Fruit fly (Drosophila melanogaster) whole organism, prepupa: ENCODE results near the gene RpS19b.

Experiments
- Blimp-1 ChIP-seq: fragments of 200-800 bp; sonication (Bioruptor generic); optimal IDR thresholded peaks from 3 replicates; lab custom pipeline; 2017; ENCODE audit warnings: missing biosample characterization, missing genetic modification characterization, mild to moderate bottlenecking, moderate library complexity, missing genetic modification reagents
- CG10631 ChIP-seq: fragments of 200-800 bp; sonication (Bioruptor generic); optimal IDR thresholded peaks from 2 replicates; lab custom pipeline; 2016; ENCODE audit warnings: missing biosample characterization, missing genetic modification characterization
- CG11294 ChIP-seq: fragments of 200-800 bp; sonication (Bioruptor generic); IDR thresholded peaks from 2 replicates; pipeline ENCODE4 v1.3.6; 2022; ENCODE audit warnings: missing biosample characterization, missing genetic modification characterization
- CG11762 ChIP-seq: fragments of 200-800 bp; sonication (Bioruptor generic); optimal IDR thresholded peaks from 3 replicates; lab custom pipeline; 2016; ENCODE audit warnings: missing biosample characterization, missing genetic modification characterization; ENCODE audit not compliant: insufficient read depth
- CG11902 ChIP-seq: fragments of 200-800 bp; sonication (Bioruptor generic); optimal IDR thresholded peaks from 3 replicates; lab custom pipeline; 2016; ENCODE audit warnings: missing biosample characterization, missing genetic modification characterization
- CG15336 ChIP-seq: fragments of 200-800 bp; sonication (Bioruptor generic); IDR thresholded peaks from 2 replicates; pipeline ENCODE4 v1.3.6; 2022; ENCODE audit warnings: missing biosample characterization, missing genetic modification characterization
- CG1621 ChIP-seq: fragments of 200-800 bp; sonication (Bioruptor generic); optimal IDR thresholded peaks from 3 replicates; lab custom pipeline; 2018; ENCODE audit warnings: missing biosample characterization, mild to moderate bottlenecking, missing genetic modification characterization
- CG16779 ChIP-seq: fragments of 200-800 bp; sonication (Bioruptor generic); optimal IDR thresholded peaks from 3 replicates; lab custom pipeline; 2017; ENCODE audit warnings: missing biosample characterization, mild to moderate bottlenecking, missing genetic modification characterization
- CG3032 ChIP-seq: fragments of 200-800 bp; optimal IDR thresholded peaks from 2 replicates; lab custom pipeline; 2019; ENCODE audit warnings: missing biosample characterization, mild to moderate bottlenecking, missing genetic modification characterization, moderate library complexity
- CG31627 ChIP-seq: fragments of 200-800 bp; sonication (Bioruptor generic); optimal IDR thresholded peaks from 3 replicates; lab custom pipeline; 2016; ENCODE audit warnings: missing biosample characterization, missing genetic modification characterization
- CG34406 ChIP-seq: fragments of 200-800 bp; sonication (Bioruptor generic); optimal IDR thresholded peaks from 3 replicates; lab custom pipeline; 2016; ENCODE audit warnings: missing biosample characterization, missing genetic modification characterization
- CG3919 ChIP-seq: fragments of 200-800 bp; sonication (Bioruptor generic); optimal IDR thresholded peaks from 3 replicates; lab custom pipeline; 2016; ENCODE audit warnings: missing biosample characterization, missing genetic modification characterization
- CG4318 ChIP-seq: fragments of 200-800 bp; sonication (Bioruptor generic); optimal IDR thresholded peaks from 3 replicates; lab custom pipeline; 2017; ENCODE audit warnings: missing biosample characterization, mild to moderate bottlenecking, missing genetic modification characterization
- CG6276 ChIP-seq: fragments of 200-800 bp; sonication (Bioruptor generic); optimal IDR thresholded peaks from 2 replicates; lab custom pipeline; 2017; ENCODE audit warnings: missing biosample characterization, mild to moderate bottlenecking, missing genetic modification characterization
- CG6792 ChIP-seq: fragments of 200-800 bp; sonication (Bioruptor generic); optimal IDR thresholded peaks from 3 replicates; lab custom pipeline; 2016; ENCODE audit warnings: missing biosample characterization, missing genetic modification characterization
- CG6808 ChIP-seq: fragments of 200-800 bp; sonication (Bioruptor generic); optimal IDR thresholded peaks from 3 replicates; lab custom pipeline; 2017; ENCODE audit warnings: missing biosample characterization, missing genetic modification characterization, mild to moderate bottlenecking, moderate library complexity, missing genetic modification reagents
- CG6854 ChIP-seq: fragments of 200-800 bp; sonication (Bioruptor generic); optimal IDR thresholded peaks from 2 replicates; lab custom pipeline; 2017; ENCODE audit warnings: missing biosample characterization, mild to moderate bottlenecking, missing genetic modification characterization
- CG7368 ChIP-seq: fragments of 200-800 bp; sonication (Bioruptor generic); optimal IDR thresholded peaks from 3 replicates; lab custom pipeline; 2016; ENCODE audit warnings: missing biosample characterization, missing genetic modification characterization
- CG8119 ChIP-seq: fragments of 200-800 bp; sonication (Bioruptor generic); IDR thresholded peaks from 3 replicates; pipeline ENCODE4 v1.3.6; 2022; ENCODE audit warnings: missing biosample characterization, missing genetic modification characterization
- CG8319 ChIP-seq: fragments of 200-800 bp; sonication (Bioruptor generic); optimal IDR thresholded peaks from 3 replicates; lab custom pipeline; 2016; ENCODE audit warnings: missing biosample characterization, missing genetic modification characterization
- CG8632 ChIP-seq: fragments of 200-800 bp; sonication (Bioruptor generic); optimal IDR thresholded peaks from 3 replicates; lab custom pipeline; 2016; ENCODE audit warnings: missing biosample characterization, missing genetic modification characterization
- CG9139 ChIP-seq: fragments of 200-800 bp; sonication (Bioruptor generic); optimal IDR thresholded peaks from 3 replicates; lab custom pipeline; 2017; ENCODE audit warnings: missing biosample characterization, mild to moderate bottlenecking, missing genetic modification characterization
- Eip75B ChIP-seq: fragments of 200-800 bp; sonication (Bioruptor generic); optimal IDR thresholded peaks from 3 replicates; lab custom pipeline; 2016; ENCODE audit warnings: missing biosample characterization, missing genetic modification characterization
- Eip78C ChIP-seq: fragments of 200-800 bp; sonication (Bioruptor generic); peaks from one replicate; lab custom pipeline; 2016; ENCODE audit warnings: missing biosample characterization, missing genetic modification characterization
- Ets21C ChIP-seq: fragments of 200-800 bp; sonication (Bioruptor generic); optimal IDR thresholded peaks from 3 replicates; lab custom pipeline; 2016; ENCODE audit warnings: missing biosample characterization, missing genetic modification characterization
- Gug ChIP-seq: fragments of 200-800 bp; sonication (Bioruptor generic); IDR thresholded peaks from 2 replicates; pipeline ENCODE4 v1.3.6; 2022; ENCODE audit warnings: missing biosample characterization, missing genetic modification characterization
- Hr38 ChIP-seq: sonication (Bioruptor generic); optimal IDR thresholded peaks from 2 replicates; lab custom pipeline; 2016; ENCODE audit warnings: missing biosample characterization, missing genetic modification characterization
- Hr39 ChIP-seq: fragments of 200-800 bp; sonication (Bioruptor generic); optimal IDR thresholded peaks from 2 replicates; lab custom pipeline; 2016; ENCODE audit warnings: missing biosample characterization, missing genetic modification characterization
- Hr4 ChIP-seq: fragments of 200-800 bp; sonication (Bioruptor generic); optimal IDR thresholded peaks from 3 replicates; lab custom pipeline; 2016; ENCODE audit warnings: missing biosample characterization, missing genetic modification characterization
- Lpt ChIP-seq: fragments of 200-800 bp; sonication (Bioruptor generic); optimal IDR thresholded peaks from 3 replicates; lab custom pipeline; 2016; ENCODE audit warnings: missing biosample characterization, missing genetic modification characterization
- Met ChIP-seq: fragments of 200-800 bp; sonication (Bioruptor generic); optimal IDR thresholded peaks from 3 replicates; lab custom pipeline; 2016; ENCODE audit warnings: missing biosample characterization, missing genetic modification characterization
- OdsH ChIP-seq: fragments of 200-800 bp; sonication (Bioruptor generic); optimal IDR thresholded peaks from 3 replicates; lab custom pipeline; 2016; ENCODE audit warnings: missing biosample characterization, missing genetic modification characterization
- Smox ChIP-seq: fragments of 200-800 bp; sonication (Bioruptor generic); optimal IDR thresholded peaks from 3 replicates; lab custom pipeline; 2016; ENCODE audit warnings: missing biosample characterization, missing genetic modification characterization
- Sox102F ChIP-seq: fragments of 200-800 bp; sonication (Bioruptor generic); optimal IDR thresholded peaks from 2 replicates; lab custom pipeline; 2016; ENCODE audit warnings: missing biosample characterization, mild to moderate bottlenecking, missing genetic modification characterization
- Sox15 ChIP-seq: fragments of 200-800 bp; sonication (Bioruptor generic); optimal IDR thresholded peaks from 3 replicates; lab custom pipeline; 2016; ENCODE audit warnings: missing biosample characterization, missing genetic modification characterization
- achi ChIP-seq: fragments of 200-800 bp; sonication (Bioruptor generic); optimal IDR thresholded peaks from 3 replicates; lab custom pipeline; 2016; ENCODE audit warnings: missing biosample characterization, missing genetic modification characterization
- cyc ChIP-seq: fragments of 200-800 bp; sonication (Bioruptor generic); optimal IDR thresholded peaks from 3 replicates; lab custom pipeline; 2016; ENCODE audit warnings: missing biosample characterization, missing genetic modification characterization
- dac ChIP-seq: fragments of 200-800 bp; sonication (Bioruptor generic); optimal IDR thresholded peaks from 2 replicates; lab custom pipeline; 2017; ENCODE audit warnings: missing biosample characterization, mild to moderate bottlenecking, missing genetic modification characterization
- dsx ChIP-seq: fragments of 200-800 bp; optimal IDR thresholded peaks from 3 replicates; lab custom pipeline; 2019; ENCODE audit warnings: missing biosample characterization, mild to moderate bottlenecking, missing genetic modification characterization, moderate library complexity; ENCODE audit not compliant: poor library complexity, severe bottlenecking
- eg ChIP-seq: fragments of 200-800 bp; sonication (Bioruptor generic); IDR thresholded peaks from 3 replicates; pipeline ENCODE4 v1.3.6; 2022; ENCODE audit warnings: missing biosample characterization, missing genetic modification characterization
- fd85E ChIP-seq: fragments of 200-800 bp; sonication (Bioruptor generic); optimal IDR thresholded peaks from 3 replicates; lab custom pipeline; 2016; ENCODE audit warnings: missing biosample characterization, missing genetic modification characterization
- fkh ChIP-seq: fragments of 200-800 bp; sonication (Bioruptor generic); optimal IDR thresholded peaks from 3 replicates; lab custom pipeline; 2017; ENCODE audit warnings: missing biosample characterization, mild to moderate bottlenecking, missing genetic modification characterization, moderate library complexity
- lz ChIP-seq: fragments of 200-800 bp; sonication (Bioruptor generic); optimal IDR thresholded peaks from 3 replicates; lab custom pipeline; 2016; ENCODE audit warnings: missing biosample characterization, missing genetic modification characterization
- pdm3 ChIP-seq: fragments of 200-800 bp; sonication (Bioruptor generic); optimal IDR thresholded peaks from 3 replicates; lab custom pipeline; 2016; ENCODE audit warnings: missing biosample characterization, missing genetic modification characterization
- salr ChIP-seq, 2 experiments: fragments of 200-800 bp; sonication (Bioruptor generic); optimal IDR thresholded peaks; 3 replicates each; lab custom pipeline; 2016 to 2018; ENCODE audit warnings: missing biosample characterization in 2 of 2, missing genetic modification characterization in 2 of 2, mild to moderate bottlenecking in 1 of 2
- spab ChIP-seq: fragments of 200-800 bp; sonication (Bioruptor generic); optimal IDR thresholded peaks from 2 replicates; lab custom pipeline; 2017; ENCODE audit warnings: missing biosample characterization, mild to moderate bottlenecking, missing genetic modification characterization, missing genetic modification reagents
- svp ChIP-seq: fragments of 200-800 bp; sonication (Bioruptor generic); peaks from one replicate; lab custom pipeline; 2016; ENCODE audit warnings: missing biosample characterization, missing genetic modification characterization
- topi ChIP-seq: fragments of 200-800 bp; sonication (Bioruptor generic); optimal IDR thresholded peaks from 3 replicates; lab custom pipeline; 2016; ENCODE audit warnings: missing biosample characterization, missing genetic modification characterization

Gene RpS19b

DNA sequence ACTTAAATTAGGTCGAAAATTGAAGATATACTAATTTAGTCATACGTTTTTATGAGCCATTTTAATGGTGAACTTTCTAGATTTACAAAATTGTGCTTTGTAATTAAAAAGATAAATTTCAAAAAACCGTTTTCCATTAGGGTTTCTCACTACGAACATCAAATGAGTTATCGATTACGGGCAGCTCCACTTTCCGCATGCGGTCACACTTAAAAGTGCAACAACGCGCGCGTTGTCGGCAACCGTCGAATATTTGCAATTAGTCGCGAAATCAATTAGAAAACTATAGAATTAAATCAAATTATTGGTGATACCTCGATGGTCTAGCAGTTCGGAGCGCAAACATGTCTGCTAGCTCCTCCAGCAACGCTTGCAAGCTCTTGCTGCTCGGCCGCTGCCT, 9.1 kb downstream of the RpS19b start, which contains the start of gene Ndc1:
TSS of gene Ndc1 (plus strand) at position 200 of the 400 bp plus-strand sequence.
- TF ChIP-seq CG8632, result no peak
- TF ChIP-seq achi (GFP tag; lab: Kevin White, UChicago), result no peak
- TF ChIP-seq CG1621 (tag; lab: Kevin White, UChicago), result no peak
- TF ChIP-seq lz (GFP tag; lab: Kevin White, UChicago), result no peak
- no peak for TF ChIP-seq Hr39
- TF ChIP-seq CG6792, result no peak
- no peak for TF ChIP-seq CG31627 (GFP tag; lab: Kevin White, UChicago)
- no peak for TF ChIP-seq CG8319 (GFP tag; lab: Kevin White, UChicago)
- no peak for TF ChIP-seq CG11902 (GFP tag; lab: Kevin White, UChicago)

DNA sequence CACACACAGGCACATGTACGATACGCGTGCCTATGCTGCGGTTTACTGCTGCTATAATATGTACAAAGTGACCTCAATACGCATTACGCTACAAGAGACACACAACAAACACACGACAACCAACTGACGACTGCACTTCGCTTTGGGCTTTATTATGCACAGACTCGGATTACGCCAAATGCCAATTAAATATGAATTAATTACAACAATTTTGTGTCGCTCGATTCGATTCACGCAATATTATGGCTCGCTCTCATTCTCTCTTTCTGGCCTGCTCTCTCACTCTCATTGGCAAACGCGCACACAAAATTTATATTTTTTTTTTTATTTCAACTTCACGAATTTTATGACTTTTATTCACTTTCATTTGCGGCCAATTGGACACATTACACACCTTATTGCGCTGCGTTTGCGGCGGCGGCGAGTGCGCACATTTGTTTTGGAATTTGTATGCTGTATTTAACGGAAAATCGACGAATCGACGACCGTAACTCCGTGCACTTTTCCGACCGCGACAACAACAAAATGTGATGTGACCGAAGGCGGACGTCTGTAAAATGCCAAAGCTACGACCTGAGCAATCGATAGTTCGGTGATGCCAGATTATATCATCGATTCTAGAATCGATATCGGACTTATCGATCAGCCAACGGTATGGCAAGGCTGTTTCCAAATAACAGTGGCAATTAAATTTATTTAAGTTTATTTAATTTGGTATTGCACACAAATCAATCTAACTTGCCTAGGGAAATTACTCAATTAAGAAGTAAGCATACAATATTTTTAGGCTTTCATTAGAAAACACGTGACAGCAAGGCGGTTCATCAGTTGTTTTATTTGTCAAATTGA, 10.6 kb downstream of the RpS19b start, which contains the start of the genes sba and CG31141:
TSS of gene sba (minus strand) at position 472 of the 849 bp plus-strand sequence.
TSS of gene CG31141 (plus strand) at position 799 of the 849 bp plus-strand sequence.
- TF ChIP-seq CG6276 (GFP tag; lab: Kevin White, UChicago) (no peak), CG6808 (GFP tag; lab: Kevin White, UChicago) (no peak), achi (GFP tag; lab: Kevin White, UChicago) (no peak), fd85E (GFP tag; lab: Kevin White, UChicago) (no peak), CG11902 (GFP tag; lab: Kevin White, UChicago) (no peak), topi (GFP tag; lab: Kevin White, UChicago) (peak; percentile 5), Sox15 (GFP tag; lab: Kevin White, UChicago) (no peak), CG9139 (GFP tag; lab: Kevin White, UChicago) (no peak), CG1621 (tag; lab: Kevin White, UChicago) (no peak), Blimp-1 (GFP tag; lab: Kevin White, UChicago) (no peak), spab (GFP tag; lab: Kevin White, UChicago) (no peak), Hr4 (GFP tag; lab: Kevin White, UChicago) (no peak), lz (GFP tag; lab: Kevin White, UChicago) (no peak), CG31627 (GFP tag; lab: Kevin White, UChicago) (no peak), Sox102F (no peak), pdm3 (GFP tag; lab: Kevin White, UChicago) (no peak), CG7368 (no peak), Hr39 (no peak), CG4318 (GFP tag; lab: Kevin White, UChicago) (no peak), CG8632 (no peak), CG3919 (no peak), CG11294 (no peak), Eip78C (GFP tag; lab: Kevin White, UChicago) (peak; percentile 67), CG8119 (GFP tag; lab: Robert Waterston, UW) (no peak), Gug (GFP tag; lab: Robert Waterston, UW) (no peak), OdsH (GFP tag; lab: Kevin White, UChicago) (no peak), CG15336 (GFP tag; lab: Robert Waterston, UW) (peak; percentile 42), CG6792 (no peak), svp (GFP tag; lab: Kevin White, UChicago) (no peak), fkh (GFP tag; lab: Kevin White, UChicago) (no peak), CG8319 (GFP tag; lab: Kevin White, UChicago) (no peak), Met (GFP tag; lab: Kevin White, UChicago) (no peak), CG11762 (no peak), salr (GFP tag; optimal IDR thresholded peaks at IDR 0.05; lab: Kevin White, UChicago) (no peak), CG6854 (peak; percentile 79), CG16779 (tag; lab: Kevin White, UChicago) (no peak), Ets21C (GFP tag; lab: Kevin White, UChicago) (no peak), cyc (no peak), Smox (GFP tag; lab: Kevin White, UChicago) (no peak), CG3032 (peak; percentile 13), eg (GFP tag; lab: Robert Waterston, UW) (no peak; the same call in 2 of the 3 replicates), dsx (peak; percentile 26), dac (no peak), Eip75B (GFP tag; lab: Kevin White, UChicago) (peak; percentile 20), CG34406 (GFP tag; lab: Kevin White, UChicago) (no peak), Hr38 (no peak), Lpt (GFP tag; lab: Kevin White, UChicago) (peak; percentile 30), CG10631 (no peak)
